Fruit fly (Drosophila melanogaster) whole organism, embryonic: ENCODE results near the gene smash.

Experiments used
- Antp ChIP-seq: fragments of 200-800 bp; sonication (Bioruptor generic); optimal IDR thresholded peaks from 3 replicates; lab custom pipeline; 2016; ENCODE audit warnings: missing biosample characterization, missing genetic modification characterization
- Bteb2 ChIP-seq: fragments of 200-800 bp; sonication (Bioruptor generic); optimal IDR thresholded peaks from 2 replicates; lab custom pipeline; 2016; ENCODE audit warnings: missing biosample characterization, missing genetic modification characterization
- CG16813 ChIP-seq: fragments of 200-800 bp; sonication (Bioruptor generic); IDR thresholded peaks from 3 replicates; pipeline ENCODE4 v1.3.6; 2022; ENCODE audit warnings: missing biosample characterization, missing genetic modification characterization; ENCODE audit not compliant: partially characterized antibody
- CG4282 ChIP-seq: fragments of 200-800 bp; sonication (Bioruptor generic); optimal IDR thresholded peaks from 2 replicates; lab custom pipeline; 2016; ENCODE audit warnings: missing biosample characterization, missing genetic modification characterization
- CG7372 ChIP-seq: fragments of 200-800 bp; sonication (Bioruptor generic); IDR thresholded peaks from 2 replicates; pipeline ENCODE4 v1.3.6; 2022; ENCODE audit warnings: missing biosample characterization, missing genetic modification characterization
- Hmr ChIP-seq: fragments of 200-800 bp; sonication (Bioruptor generic); optimal IDR thresholded peaks from 3 replicates; lab custom pipeline; 2017; ENCODE audit warnings: mild to moderate bottlenecking, missing biosample characterization, missing genetic modification reagents, missing genetic modification characterization
- Sin3A ChIP-seq: fragments of >200 bp; optimal IDR thresholded peaks from 2 replicates; lab custom pipeline; 2018
- lov ChIP-seq, 2 experiments: fragments of 200-800 bp in 1 of 2; fragments of >200 bp in 1 of 2; sonication (Bioruptor generic) in 1 of 2; IDR thresholded peaks in 1 of 2; optimal IDR thresholded peaks in 1 of 2; 2 replicates in 1 of 2; 3 replicates in 1 of 2; pipeline versions ENCODE4 v1.3.6 to Lab custom; 2017 to 2022; ENCODE audit warnings: missing biosample characterization in 1 of 2, missing genetic modification characterization in 1 of 2

dm6 chr3R:4706055-4706454 is 46.7 kb downstream of the smash start:
- TF ChIP-seq Antp (GFP tag; lab: Kevin White, UChicago) (no peak), Hmr (GFP tag; lab: Kevin White, UChicago) (no peak), CG7372 (GFP tag; lab: Robert Waterston, UW) (no peak), lov (optimal IDR thresholded peaks at IDR 0.05; lab: Kevin White, UChicago) (no peak), lov (GFP tag; IDR thresholded peaks at IDR 0.05; lab: Robert Waterston, UW) (no peak), CG4282 (GFP tag; lab: Kevin White, UChicago) (no peak), CG16813 (GFP tag; lab: Robert Waterston, UW) (no peak), Sin3A (no peak), Bteb2 (GFP tag; lab: Kevin White, UChicago) (no peak)
